Worm (Caenorhabditis elegans) whole organism, L3 larva: Measurements from ENCODE around the gene nhr-60.

Experiments used
- ZK546.5 ChIP-seq: sonication (generic microtip); optimal IDR thresholded peaks from 2 replicates; lab custom pipeline; 2017; ENCODE audit warnings: missing biosample characterization, missing genetic modification characterization
- ama-1 ChIP-seq: fragments of 150-350 bp; optimal IDR thresholded peaks from 2 replicates; lab custom pipeline; 2018
- ceh-9 ChIP-seq: sonication (generic microtip); optimal IDR thresholded peaks from 2 replicates; lab custom pipeline; 2018; ENCODE audit warnings: missing biosample characterization, missing genetic modification characterization
- fos-1 ChIP-seq: fragments of 150-350 bp; optimal IDR thresholded peaks from 2 replicates; lab custom pipeline; 2014; ENCODE audit warnings: missing biosample characterization, missing genetic modification characterization
- hmg-11 ChIP-seq: sonication (generic microtip); optimal IDR thresholded peaks from 2 replicates; lab custom pipeline; 2016; ENCODE audit warnings: missing genetic modification characterization, missing compliant biosample characterization
- nhr-12 ChIP-seq: fragments of 150-350 bp; optimal IDR thresholded peaks from 2 replicates; lab custom pipeline; 2014; ENCODE audit warnings: missing biosample characterization, missing genetic modification characterization
- pha-4 ChIP-seq: fragments of 150-350 bp; optimal IDR thresholded peaks from 2 replicates; lab custom pipeline; 2014; ENCODE audit warnings: missing biosample characterization, missing genetic modification reagents, missing genetic modification characterization
- snpc-4 ChIP-seq: fragments of 150-350 bp; optimal IDR thresholded peaks from 2 replicates; lab custom pipeline; 2014; ENCODE audit warnings: missing biosample characterization, missing genetic modification characterization
- unc-39 ChIP-seq: sonication (generic microtip); optimal IDR thresholded peaks from 4 replicates; lab custom pipeline; 2017; ENCODE audit warnings: missing biosample characterization, missing genetic modification characterization

- TF ChIP-seq snpc-4 (tag; lab: Kevin White, UChicago), result no peak
- TF ChIP-seq hmg-11 (tag; lab: Kevin White, UChicago), result no peak
- TF ChIP-seq ZK546.5 (tag; lab: Kevin White, UChicago), result no peak
- TF ChIP-seq fos-1 (tag; lab: Kevin White, UChicago), result no peak
- no peak for TF ChIP-seq ceh-9 (tag; lab: Kevin White, UChicago)
- TF ChIP-seq ama-1, result no peak
- TF ChIP-seq nhr-12 (tag; lab: Kevin White, UChicago), result no peak
- no peak for TF ChIP-seq unc-39 (tag; lab: Kevin White, UChicago)
- no peak for TF ChIP-seq pha-4 (tag; lab: Kevin White, UChicago)
Measured at ce11 chrV:15821398-15821797, 48.4 kb upstream of the nhr-60 start, which contains the start of gene srbc-49.
